Worm (Caenorhabditis elegans) whole organism, L4/young adult: Measurements from ENCODE around the gene H04D03.2.

ENCODE experiments used
- dao-5 ChIP-seq: sonication (generic microtip); optimal IDR thresholded peaks from 2 replicates; lab custom pipeline; 2016; ENCODE audit warnings: missing genotype, missing genetic modification characterization, moderate library complexity, missing compliant biosample characterization
- him-1 ChIP-seq: sonication (generic microtip); optimal IDR thresholded peaks from 2 replicates; lab custom pipeline; 2016; ENCODE audit warnings: missing genotype, missing genetic modification reagents, missing genetic modification characterization, missing compliant biosample characterization

DNA sequence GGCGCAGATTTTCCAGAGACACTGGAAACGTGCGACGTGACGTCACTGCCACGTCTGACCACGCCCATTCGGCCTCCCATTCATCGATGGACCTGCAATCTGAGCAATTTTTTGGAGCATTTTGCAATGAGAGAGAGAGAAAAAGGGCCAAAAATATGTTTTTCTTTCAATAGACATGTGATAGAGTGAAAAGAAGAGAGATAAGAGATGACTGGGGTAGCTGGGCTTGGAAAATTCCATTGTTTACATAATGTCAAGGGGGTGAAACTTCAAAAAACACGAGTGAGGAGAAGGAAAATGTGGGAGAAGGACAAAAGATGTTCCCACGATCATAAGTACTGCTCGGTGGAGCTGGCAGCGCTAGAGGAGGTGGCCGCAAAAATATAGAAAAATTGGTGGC, 46.2 kb downstream of the H04D03.2 start, which contains the start of gene M03C11.1:
- TF ChIP-seq dao-5, result no peak
- no peak for TF ChIP-seq him-1 (tag; lab: Kevin White, UChicago)
